Fruit fly (Drosophila melanogaster) Kc167 (cell line): ENCODE measurements around the gene CG32365.

Experiments
- Sin3A ChIP-seq: fragments of >200 bp; optimal IDR thresholded peaks from 2 replicates; lab custom pipeline; 2018; ENCODE audit warnings: missing external identifiers
- psq ChIP-seq: fragments of >200 bp; optimal IDR thresholded peaks from 2 replicates; lab custom pipeline; 2017; ENCODE audit warnings: missing external identifiers

DNA sequence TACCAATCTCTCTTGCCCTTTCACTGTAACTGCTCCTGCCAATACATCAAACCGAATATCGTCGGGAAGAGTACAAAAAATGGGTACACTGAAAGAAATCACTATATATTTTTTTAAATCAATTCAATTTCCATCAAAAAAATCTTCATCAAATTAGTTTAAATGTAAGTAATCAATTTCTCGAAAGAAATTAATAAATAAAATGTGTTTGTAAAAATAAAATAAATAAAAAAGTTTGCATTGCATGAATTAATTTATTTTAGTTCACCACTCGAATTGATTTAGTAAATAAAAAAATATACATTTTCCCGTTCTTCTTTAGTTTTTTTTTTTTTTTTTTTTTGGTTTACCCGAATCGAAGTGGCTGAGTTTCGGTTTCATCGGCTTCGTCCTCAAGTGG lies 7.0 kb upstream of the CG32365 start:
- TF ChIP-seq Sin3A (lab: Kevin White, UChicago) (no peak), psq (lab: Kevin White, UChicago) (no peak)
